Worm (Caenorhabditis elegans) whole organism, L2 larva: ENCODE results near the gene K09E2.1.

ENCODE experiments used
- fos-1 ChIP-seq: fragments of 150-350 bp; optimal IDR thresholded peaks from 2 replicates; lab custom pipeline; 2014; ENCODE audit warnings: missing biosample characterization, missing genetic modification characterization
- lin-39 ChIP-seq: fragments of 150-350 bp; optimal IDR thresholded peaks from 2 replicates; lab custom pipeline; 2014; ENCODE audit warnings: missing biosample characterization, missing genetic modification reagents, missing genetic modification characterization
- lsy-2 ChIP-seq, 2 experiments: fragments of 150-350 bp in 1 of 2; sonication (generic microtip) in 1 of 2; optimal IDR thresholded peaks; 2 replicates each; lab custom pipeline; 2014 to 2017; ENCODE audit warnings: missing biosample characterization in 2 of 2, missing genetic modification characterization in 2 of 2
- nhr-25 ChIP-seq: fragments of 150-350 bp; sonication (generic microtip); optimal IDR thresholded peaks from 3 replicates; lab custom pipeline; 2014; ENCODE audit warnings: missing biosample characterization, missing genetic modification characterization
- skn-1 ChIP-seq: sonication (generic microtip); optimal IDR thresholded peaks from 2 replicates; lab custom pipeline; 2017; ENCODE audit warnings: missing biosample characterization, missing genetic modification characterization
- sma-9 ChIP-seq, 2 experiments: fragments of 150-350 bp in 1 of 2; sonication (generic microtip) in 1 of 2; optimal IDR thresholded peaks; 2 replicates each; lab custom pipeline; 2014 to 2016; ENCODE audit warnings: missing genetic modification characterization in 2 of 2, mild to moderate bottlenecking in 1 of 2, missing biosample characterization in 1 of 2, missing compliant biosample characterization in 1 of 2, missing genetic modification reagents in 1 of 2, moderate library complexity in 1 of 2
- unc-55 ChIP-seq: fragments of 150-350 bp; sonication (generic microtip); optimal IDR thresholded peaks from 3 replicates; lab custom pipeline; 2014; ENCODE audit warnings: missing biosample characterization, missing genetic modification reagents, missing genetic modification characterization

ce11 chrX:8662452-8662851, 19.2 kb upstream of the K09E2.1 start:
- no peak for TF ChIP-seq nhr-25 (tag; lab: Kevin White, UChicago)
- no peak for TF ChIP-seq sma-9 (GFP tag; optimal IDR thresholded peaks at IDR 0.05; lab: Kevin White, UChicago)
- TF ChIP-seq sma-9 (tag; optimal IDR thresholded peaks at IDR 0.05; lab: Kevin White, UChicago), result no peak
- TF ChIP-seq skn-1 (tag; lab: Kevin White, UChicago), result no peak
- no peak for TF ChIP-seq lin-39 (tag; lab: Kevin White, UChicago)
- no peak for TF ChIP-seq lsy-2 (tag; optimal IDR thresholded peaks at IDR 0.05; lab: Kevin White, UChicago)
- no peak for TF ChIP-seq unc-55 (GFP tag; lab: Kevin White, UChicago)
- no peak for TF ChIP-seq fos-1
